2 fruit fly cellular contexts compared by ENCODE assay signal in the genomic region with DNA sequence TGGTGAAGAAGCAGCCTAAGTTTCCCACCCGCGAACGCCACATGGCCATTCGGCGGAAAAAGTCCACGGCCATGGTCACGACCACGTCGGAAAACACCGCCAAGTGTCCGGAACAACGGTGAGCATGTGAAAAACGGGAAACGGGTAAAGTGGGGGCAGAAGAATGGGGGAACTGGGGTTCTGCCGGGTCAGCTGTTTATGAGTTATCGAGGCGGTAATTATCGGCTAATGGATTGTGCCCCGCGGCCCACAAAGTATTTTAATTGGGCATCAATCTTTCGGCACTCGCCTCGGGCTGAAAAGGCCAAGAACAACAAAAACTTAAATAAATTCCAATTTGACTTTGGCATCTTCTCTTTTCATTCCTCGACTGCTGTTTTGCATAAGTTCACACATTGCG.
A peak's percentile ranks its signal among the peaks of the same experiment; 100 is the strongest.
TF ChIP-seq lines count a peak whose summit lies in the region.

No protein-coding gene starts in this region.

- peak; percentile 15 for TF ChIP-seq CTCF in whole organism, embryonic (GFP tag; optimal IDR thresholded peaks at IDR 0.05; lab: Kevin White, UChicago)

TF ChIP-seq in whole organism, adult, 20 proteins besides CTCF, POLR2A, EP300 and RAD21:
- TF ChIP-seq cnc (optimal IDR thresholded peaks at IDR 0.05; lab: Kevin White, UChicago) (no peak), CG7101 (tag; optimal IDR thresholded peaks at IDR 0.05; lab: Kevin White, UChicago) (no peak), tj (GFP tag; optimal IDR thresholded peaks at IDR 0.05; lab: Kevin White, UChicago) (peak; percentile 60)
TF ChIP-seq in whole organism, adult: peak in this region for 1.

TF ChIP-seq in whole organism, embryonic, 481 proteins besides CTCF, POLR2A, EP300 and RAD21:
- no peak for TF ChIP-seq CG10366 (GFP tag; IDR thresholded peaks at IDR 0.05; lab: Robert Waterston, UW)
- TF ChIP-seq CG3407 (GFP tag; optimal IDR thresholded peaks at IDR 0.05; lab: Kevin White, UChicago), result no peak
- 0 out of 3 replicates have a peak, but pooled peaks have one; percentile 26 for TF ChIP-seq ci (GFP tag; IDR thresholded peaks at IDR 0.05; lab: Robert Waterston, UW)
- no peak for TF ChIP-seq CG10431 (GFP tag; optimal IDR thresholded peaks at IDR 0.05; lab: Kevin White, UChicago)
- no peak for TF ChIP-seq ab (GFP tag; optimal IDR thresholded peaks at IDR 0.05; lab: Kevin White, UChicago)
- peak; percentile 67 for TF ChIP-seq abd-A (tag; optimal IDR thresholded peaks at IDR 0.05; lab: Kevin White, UChicago)
- no peak for TF ChIP-seq CG9817 (tag; optimal IDR thresholded peaks at IDR 0.05; lab: Kevin White, UChicago)
- TF ChIP-seq chinmo (GFP tag; IDR thresholded peaks at IDR 0.05; lab: Robert Waterston, UW; ENCODE audit: partially characterized antibody), result 0 out of 4 replicates have a peak, but pooled peaks have one; percentile 6
- TF ChIP-seq cad (GFP tag; optimal IDR thresholded peaks at IDR 0.05; lab: Kevin White, UChicago), result no peak
- TF ChIP-seq Oli (tag; optimal IDR thresholded peaks at IDR 0.05; lab: Kevin White, UChicago), result no peak
- TF ChIP-seq CG10321 (GFP tag; IDR thresholded peaks at IDR 0.05; lab: Robert Waterston, UW), result 0 out of 2 replicates have a peak, but pooled peaks have one; percentile 25
- TF ChIP-seq CG18476 (GFP tag; optimal IDR thresholded peaks at IDR 0.05; lab: Kevin White, UChicago), result no peak
- 0 out of 3 replicates have a peak, but pooled peaks have one; percentile 12 for TF ChIP-seq CG11456 (GFP tag; IDR thresholded peaks at IDR 0.05; lab: Robert Waterston, UW)
- TF ChIP-seq so (GFP tag; IDR thresholded peaks at IDR 0.05; lab: Robert Waterston, UW), result 0 out of 3 replicates have a peak, but pooled peaks have one; percentile 18
- no peak for TF ChIP-seq CG1233 (GFP tag; optimal IDR thresholded peaks at IDR 0.05; lab: Kevin White, UChicago)
- no peak for TF ChIP-seq phol (tag; optimal IDR thresholded peaks at IDR 0.05; lab: Kevin White, UChicago)
- TF ChIP-seq crp (GFP tag; optimal IDR thresholded peaks at IDR 0.05; lab: Kevin White, UChicago), result peak in 1 of 2 experiments; percentile 4
- no peak for TF ChIP-seq caup (GFP tag; optimal IDR thresholded peaks at IDR 0.05; lab: Kevin White, UChicago; ENCODE audit: severe bottlenecking)
- TF ChIP-seq org-1 (GFP tag; optimal IDR thresholded peaks at IDR 0.05; lab: Kevin White, UChicago), result peak; percentile 25
- peak; percentile 78 for TF ChIP-seq sd (tag; optimal IDR thresholded peaks at IDR 0.05; lab: Kevin White, UChicago)
- TF ChIP-seq CG12769 (tag; optimal IDR thresholded peaks at IDR 0.05; lab: Kevin White, UChicago), result peak; percentile 73
- TF ChIP-seq crol (GFP tag; IDR thresholded peaks at IDR 0.05; lab: Robert Waterston, UW), result peak; percentile 65; the same call in 1 of the 2 replicates
